Fruit fly (Drosophila melanogaster): ENCODE results near the gene Ras64B.

Gene Ras64B

dm6 chr3L:4122185-4122767 lies 16.6 kb upstream of the Ras64B start, which contains the start of gene Chd64 (continued):
- TF ChIP-seq Fer1 (GFP tag; optimal IDR thresholded peaks at IDR 0.05) = peak; percentile 82
- TF ChIP-seq CG3065 (GFP tag; optimal IDR thresholded peaks at IDR 0.05) = no peak
- TF ChIP-seq wor (GFP tag; IDR thresholded peaks at IDR 0.05) = no peak
- TF ChIP-seq dpn (GFP tag; optimal IDR thresholded peaks at IDR 0.05) = peak; percentile 25 to 57
- TF ChIP-seq B-H2 (GFP tag; optimal IDR thresholded peaks at IDR 0.05) = peak; percentile 75
- no peak for TF ChIP-seq sens-2 (GFP tag; IDR thresholded peaks at IDR 0.05)
- no peak for TF ChIP-seq Xbp1 (GFP tag; optimal IDR thresholded peaks at IDR 0.05)
- no peak for TF ChIP-seq CG5245 (GFP tag; optimal IDR thresholded peaks at IDR 0.05)
- no peak for TF ChIP-seq tin (GFP tag; optimal IDR thresholded peaks at IDR 0.05)
- peak; percentile 53 for TF ChIP-seq PHDP (tag; optimal IDR thresholded peaks at IDR 0.05)
- peak; percentile 4 for TF ChIP-seq mam (GFP tag; optimal IDR thresholded peaks at IDR 0.05)
- no peak for TF ChIP-seq aop (GFP tag; IDR thresholded peaks at IDR 0.05)
- peak; percentile 49 for TF ChIP-seq CG13624 (GFP tag; optimal IDR thresholded peaks at IDR 0.05)
- TF ChIP-seq Nf-YB (GFP tag; optimal IDR thresholded peaks at IDR 0.05) = peak; percentile 42
- TF ChIP-seq slou (GFP tag; optimal IDR thresholded peaks at IDR 0.05) = no peak
- no peak for TF ChIP-seq gsb-n (tag; optimal IDR thresholded peaks at IDR 0.05)
- TF ChIP-seq nau (GFP tag; optimal IDR thresholded peaks at IDR 0.05) = no peak
- TF ChIP-seq CG14014 (GFP tag; IDR thresholded peaks at IDR 0.05) = no peak; the same call in 1 of the 2 replicates
- no peak for TF ChIP-seq CG7357 (GFP tag; IDR thresholded peaks at IDR 0.05)
- TF ChIP-seq CG14667 (GFP tag; IDR thresholded peaks at IDR 0.05) = no peak
- no peak for TF ChIP-seq CG6683 (GFP tag; optimal IDR thresholded peaks at IDR 0.05)
- TF ChIP-seq Gug (GFP tag; IDR thresholded peaks at IDR 0.05) = no peak
- peak; percentile 54 for TF ChIP-seq gro (GFP tag; optimal IDR thresholded peaks at IDR 0.05)
- no peak for TF ChIP-seq C15 (GFP tag; IDR thresholded peaks at IDR 0.05)
- TF ChIP-seq CG18599 (GFP tag; optimal IDR thresholded peaks at IDR 0.05) = peak; percentile 82
- no peak for TF ChIP-seq run (tag; optimal IDR thresholded peaks at IDR 0.05)
- TF ChIP-seq dmrt99B (tag; optimal IDR thresholded peaks at IDR 0.05) = no peak
- peak; percentile 47 for TF ChIP-seq CG17359 (tag; optimal IDR thresholded peaks at IDR 0.05)
- peak; percentile 40 for TF ChIP-seq CG4707 (GFP tag; optimal IDR thresholded peaks at IDR 0.05)
- TF ChIP-seq br (optimal IDR thresholded peaks at IDR 0.05) = no peak
- 0 out of 3 replicates have a peak, but pooled peaks have one; percentile 36 for TF ChIP-seq HLH4C (GFP tag; IDR thresholded peaks at IDR 0.05; ENCODE audit: partially characterized antibody)
- peak in 1 of 2 experiments; percentile 86 for TF ChIP-seq eve (GFP tag; optimal IDR thresholded peaks at IDR 0.05)
- peak; percentile 94 for TF ChIP-seq sd (tag; optimal IDR thresholded peaks at IDR 0.05)
- TF ChIP-seq bcd (GFP tag; optimal IDR thresholded peaks at IDR 0.05) = no peak
- no peak for TF ChIP-seq Dip3 (GFP tag; optimal IDR thresholded peaks at IDR 0.05)
- no peak for TF ChIP-seq ssp (GFP tag; IDR thresholded peaks at IDR 0.05)
- TF ChIP-seq CG1792 (GFP tag; optimal IDR thresholded peaks at IDR 0.05) = peak; percentile 5
- no peak for TF ChIP-seq Spps (tag; optimal IDR thresholded peaks at IDR 0.05)
- peak; percentile 52 for TF ChIP-seq CG17385 (GFP tag; optimal IDR thresholded peaks at IDR 0.05)
- no peak for TF ChIP-seq cg (GFP tag; optimal IDR thresholded peaks at IDR 0.05)
- no peak for TF ChIP-seq CG16815 (GFP tag; optimal IDR thresholded peaks at IDR 0.05)
- TF ChIP-seq otp (GFP tag; IDR thresholded peaks at IDR 0.05) = 0 out of 3 replicates have a peak, but pooled peaks have one; percentile 9
- TF ChIP-seq sc (optimal IDR thresholded peaks at IDR 0.05) = no peak
- no peak for TF ChIP-seq sc (GFP tag; optimal IDR thresholded peaks at IDR 0.05)
- TF ChIP-seq gem (tag; optimal IDR thresholded peaks at IDR 0.05) = peak; percentile 61
- no peak for TF ChIP-seq abd-A (tag; optimal IDR thresholded peaks at IDR 0.05)
- TF ChIP-seq oc (tag; optimal IDR thresholded peaks at IDR 0.05) = no peak
- no peak for TF ChIP-seq crc (GFP tag; optimal IDR thresholded peaks at IDR 0.05)
- TF ChIP-seq Hand (GFP tag; optimal IDR thresholded peaks at IDR 0.05) = peak; percentile 68
- TF ChIP-seq salm (tag; optimal IDR thresholded peaks at IDR 0.05) = no peak
- TF ChIP-seq CG2712 (tag; optimal IDR thresholded peaks at IDR 0.05) = no peak

Measured in whole organism, embryonic.